Worm (Caenorhabditis elegans) whole organism, L4/young adult: ENCODE data around the gene srh-21.

Source experiments
- W03F9.2 ChIP-seq: fragments of 150-350 bp; optimal IDR thresholded peaks from 2 replicates; lab custom pipeline; 2014; ENCODE audit warnings: missing biosample characterization, missing genetic modification characterization
- dao-5 ChIP-seq: sonication (generic microtip); optimal IDR thresholded peaks from 2 replicates; lab custom pipeline; 2016; ENCODE audit warnings: missing genotype, missing genetic modification characterization, moderate library complexity, missing compliant biosample characterization
- him-1 ChIP-seq: sonication (generic microtip); optimal IDR thresholded peaks from 2 replicates; lab custom pipeline; 2016; ENCODE audit warnings: missing genotype, missing genetic modification reagents, missing genetic modification characterization, missing compliant biosample characterization

DNA sequence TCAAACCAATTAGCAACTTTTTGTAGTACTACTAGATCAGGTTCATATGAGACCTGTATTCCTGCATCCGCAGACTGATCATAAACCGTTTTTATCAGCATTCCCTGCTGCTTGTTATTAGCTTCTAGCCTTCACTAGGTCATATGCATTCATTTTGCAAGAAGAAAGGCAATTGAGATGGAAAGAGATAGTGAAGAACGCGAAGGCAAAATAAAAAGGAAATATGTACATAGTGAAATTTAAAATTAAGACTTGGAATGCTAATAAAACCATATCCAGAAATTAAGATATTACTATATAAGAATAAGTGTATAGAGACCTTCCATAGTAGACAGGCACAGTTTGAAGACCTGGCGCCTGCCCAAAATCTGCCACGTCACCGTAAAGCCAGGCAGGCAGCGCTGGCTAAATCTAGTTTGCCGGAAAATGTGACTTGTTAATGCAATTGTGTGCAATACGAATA lies 5.8 kb upstream of the srh-21 start, which contains the start of the genes C02E7.8 and srh-23:
- TF ChIP-seq him-1 (tag; lab: Kevin White, UChicago) (no peak), dao-5 (tag; lab: Kevin White, UChicago) (no peak), W03F9.2 (tag; lab: Kevin White, UChicago) (no peak)
